Worm (Caenorhabditis elegans): ENCODE results near the gene plc-1.

The plc-1 gene

DNA sequence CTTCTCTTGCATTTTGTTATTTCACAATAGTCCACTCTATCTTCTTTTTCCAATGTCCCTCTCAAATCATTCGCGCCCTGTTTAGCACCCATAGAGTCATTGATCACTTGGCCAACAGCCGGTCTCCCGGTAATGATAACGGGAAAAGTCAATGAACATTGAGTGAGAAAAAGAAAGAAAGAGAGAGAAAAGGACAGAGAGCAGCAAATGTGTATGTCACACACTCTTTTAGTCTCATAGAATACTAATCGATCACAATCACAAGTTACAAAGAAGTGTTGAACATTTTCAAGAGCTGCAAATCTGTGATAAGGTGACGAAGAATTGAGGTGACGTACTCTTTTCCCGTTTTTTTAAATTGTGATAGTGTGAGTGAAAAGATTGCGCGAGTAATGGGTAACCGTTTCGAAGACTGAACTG lies 66.3 kb downstream of the plc-1 start:
- peak; percentile 36 for TF ChIP-seq nfya-1 (tag; optimal IDR thresholded peaks at IDR 0.05)
- peak; percentile 10 for TF ChIP-seq elt-2 (tag; optimal IDR thresholded peaks at IDR 0.05)
- TF ChIP-seq unc-86 (tag; optimal IDR thresholded peaks at IDR 0.05) = no peak
- no peak for TF ChIP-seq unc-42 (tag; optimal IDR thresholded peaks at IDR 0.05)
- TF ChIP-seq rnt-1 (tag; optimal IDR thresholded peaks at IDR 0.05) = peak; percentile 40
- no peak for TF ChIP-seq nhr-11 (tag; optimal IDR thresholded peaks at IDR 0.05)
- TF ChIP-seq ahr-1 (tag; optimal IDR thresholded peaks at IDR 0.05) = no peak
- no peak for TF ChIP-seq pha-2 (tag; optimal IDR thresholded peaks at IDR 0.05)
- TF ChIP-seq ceh-2 (tag; optimal IDR thresholded peaks at IDR 0.05) = no peak
- peak; percentile 22 for TF ChIP-seq tbx-2 (tag; optimal IDR thresholded peaks at IDR 0.05)
- TF ChIP-seq ceh-45 (GFP tag; IDR thresholded peaks at IDR 0.05) = no peak
- peak; percentile 81 for TF ChIP-seq ceh-18 (tag; optimal IDR thresholded peaks at IDR 0.05)
- TF ChIP-seq hlh-30 (tag; optimal IDR thresholded peaks at IDR 0.05; ENCODE audit: insufficient read depth) = no peak

DNA sequence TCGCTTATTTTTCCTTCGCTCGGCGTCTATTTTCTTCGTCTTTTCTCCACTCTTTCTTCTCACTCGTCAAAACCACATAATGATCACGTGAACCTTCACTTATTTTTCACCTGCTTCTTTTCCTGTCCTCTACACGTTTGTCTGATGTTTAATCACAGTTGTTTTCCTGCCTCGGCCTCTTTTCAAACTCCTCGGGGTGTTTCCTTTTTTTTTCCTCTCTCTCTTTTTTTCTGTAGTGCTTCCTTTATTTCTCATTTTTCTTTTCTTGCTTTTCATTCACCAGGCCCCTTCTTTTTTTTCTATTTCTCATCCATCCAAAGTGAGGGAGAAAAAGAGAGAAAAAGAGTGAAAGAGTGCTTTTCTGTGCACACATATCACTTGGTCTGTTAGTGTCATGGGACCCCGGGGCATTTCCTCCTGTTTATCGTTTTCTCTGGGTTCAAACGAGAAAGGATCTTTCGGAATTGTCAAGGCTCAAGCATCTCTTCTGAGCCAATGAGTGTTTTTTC lies 67.4 kb downstream of the plc-1 start:
- TF ChIP-seq hlh-15 (tag; optimal IDR thresholded peaks at IDR 0.05) (no peak), hlh-30 (tag; optimal IDR thresholded peaks at IDR 0.05; ENCODE audit: insufficient read depth) (peak; percentile 57), sox-4 (tag; optimal IDR thresholded peaks at IDR 0.05) (no peak), npax-4 (tag; optimal IDR thresholded peaks at IDR 0.05) (no peak), ceh-2 (tag; optimal IDR thresholded peaks at IDR 0.05) (no peak), nfya-1 (tag; optimal IDR thresholded peaks at IDR 0.05) (peak; percentile 39), ref-2 (tag; optimal IDR thresholded peaks at IDR 0.05) (peak; percentile 43), ahr-1 (tag; optimal IDR thresholded peaks at IDR 0.05) (no peak), unc-55 (GFP tag; optimal IDR thresholded peaks at IDR 0.05) (peak; percentile 72), elt-4 (tag; optimal IDR thresholded peaks at IDR 0.05) (no peak), K09A11.1 (tag; optimal IDR thresholded peaks at IDR 0.05; ENCODE audit: insufficient read depth) (peak; percentile 52), ceh-14 (tag; optimal IDR thresholded peaks at IDR 0.05) (peak; percentile 52), syd-9 (tag; optimal IDR thresholded peaks at IDR 0.05) (no peak), ceh-34 (tag; optimal IDR thresholded peaks at IDR 0.05) (peak; percentile 36), ttx-3 (tag; optimal IDR thresholded peaks at IDR 0.05) (no peak), K02D7.2 (tag; optimal IDR thresholded peaks at IDR 0.05) (peak; percentile 4), rnt-1 (tag; optimal IDR thresholded peaks at IDR 0.05) (peak; percentile 61), F13H6.1 (tag; optimal IDR thresholded peaks at IDR 0.05) (peak; percentile 82), dve-1 (tag; optimal IDR thresholded peaks at IDR 0.05) (no peak), tbx-2 (tag; optimal IDR thresholded peaks at IDR 0.05) (peak; percentile 76), ceh-18 (tag; optimal IDR thresholded peaks at IDR 0.05) (peak; percentile 99), unc-42 (tag; optimal IDR thresholded peaks at IDR 0.05) (peak; percentile 72), pqm-1 (tag; optimal IDR thresholded peaks at IDR 0.05) (peak; percentile 43), ceh-45 (GFP tag; IDR thresholded peaks at IDR 0.05) (no peak), C08G9.2 (tag; optimal IDR thresholded peaks at IDR 0.05) (peak; percentile 45), ceh-31 (tag; optimal IDR thresholded peaks at IDR 0.05) (peak; percentile 59), fax-1 (tag; optimal IDR thresholded peaks at IDR 0.05) (no peak)

DNA sequence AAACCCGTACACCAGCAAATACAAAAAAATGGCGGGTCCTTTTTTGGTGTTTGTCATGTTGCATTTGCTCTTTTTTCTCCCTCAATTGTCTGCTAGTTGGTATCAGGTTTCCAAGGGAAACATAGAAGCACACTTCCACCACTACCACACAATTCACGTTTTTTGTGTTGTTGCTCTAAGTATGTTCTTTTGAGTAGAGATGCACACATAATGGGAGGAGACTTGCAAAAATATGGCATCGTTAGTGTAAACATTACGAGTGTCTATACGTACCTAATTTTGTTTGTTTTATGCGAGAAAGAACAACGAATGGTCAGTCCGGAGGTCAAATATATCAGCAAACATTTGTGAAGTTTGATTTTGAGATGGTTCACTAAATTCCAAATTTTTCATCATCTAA lies 68.5 kb downstream of the plc-1 start:
- TF ChIP-seq ceh-34 (tag; optimal IDR thresholded peaks at IDR 0.05) (peak; percentile 84), ceh-24 (tag; optimal IDR thresholded peaks at IDR 0.05) (no peak), nfya-1 (tag; optimal IDR thresholded peaks at IDR 0.05) (peak; percentile 3), Y22D7AL.16 (tag; optimal IDR thresholded peaks at IDR 0.05) (no peak), rnt-1 (tag; optimal IDR thresholded peaks at IDR 0.05) (no peak), ceh-31 (tag; optimal IDR thresholded peaks at IDR 0.05) (no peak)

DNA sequence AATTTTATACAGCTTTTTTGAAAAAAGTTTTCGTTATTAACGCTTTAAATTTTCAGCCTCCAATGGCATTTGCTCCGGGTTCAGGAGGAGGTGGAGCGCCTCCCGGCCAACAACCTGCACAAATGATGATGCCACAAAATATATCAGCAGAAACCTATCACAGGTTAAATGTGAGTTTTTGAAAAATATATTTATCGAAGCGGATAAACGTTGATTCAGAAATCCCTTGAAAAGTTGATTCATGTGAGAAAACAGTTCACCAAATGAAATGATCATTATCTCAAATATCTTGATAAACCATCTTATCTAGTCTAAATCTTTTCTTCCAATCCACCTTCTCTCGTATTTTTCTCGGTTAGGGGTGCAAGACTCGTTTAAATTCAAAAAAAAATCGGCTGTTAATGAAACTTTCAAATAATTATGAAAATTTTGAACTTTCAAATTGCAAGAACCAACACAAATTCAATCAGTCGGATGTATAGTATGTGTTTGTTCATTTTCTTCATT lies 69.2 kb downstream of the plc-1 start, which contains the start of gene sma-9:
TSS of gene sma-9 (plus strand) at position 51 of the 507 bp plus-strand sequence.
- TF ChIP-seq ztf-16 (tag; optimal IDR thresholded peaks at IDR 0.05) (no peak), gmeb-2 (tag; optimal IDR thresholded peaks at IDR 0.05) (no peak), ceh-34 (tag; optimal IDR thresholded peaks at IDR 0.05) (no peak), ceh-30 (tag; optimal IDR thresholded peaks at IDR 0.05) (no peak), unc-3 (GFP tag; conservative IDR thresholded peaks at IDR 0.05) (no peak), unc-3 (tag; optimal IDR thresholded peaks at IDR 0.05) (no peak), ahr-1 (tag; optimal IDR thresholded peaks at IDR 0.05) (no peak), madf-2 (tag; optimal IDR thresholded peaks at IDR 0.05) (no peak), hlh-6 (tag; optimal IDR thresholded peaks at IDR 0.05) (no peak), ttx-3 (tag; optimal IDR thresholded peaks at IDR 0.05) (no peak), tbx-2 (tag; optimal IDR thresholded peaks at IDR 0.05) (no peak), pqm-1 (tag; optimal IDR thresholded peaks at IDR 0.05) (no peak), ref-2 (tag; optimal IDR thresholded peaks at IDR 0.05) (no peak), ceh-24 (tag; optimal IDR thresholded peaks at IDR 0.05) (no peak), ceh-48 (tag; optimal IDR thresholded peaks at IDR 0.05) (no peak), lim-6 (tag; optimal IDR thresholded peaks at IDR 0.05) (no peak), pat-9 (tag; optimal IDR thresholded peaks at IDR 0.05) (no peak), hlh-13 (GFP tag; optimal IDR thresholded peaks at IDR 0.05) (no peak), ceh-2 (tag; optimal IDR thresholded peaks at IDR 0.05) (no peak), zip-5 (tag; optimal IDR thresholded peaks at IDR 0.05) (no peak)

All from whole organism, late embryonic.